Fruit fly (Drosophila melanogaster) whole organism, embryonic: ENCODE results near the gene CG15014.

ENCODE experiments used
- BtbVII ChIP-seq: fragments of 200-800 bp; sonication (Bioruptor generic); optimal IDR thresholded peaks from 3 replicates; lab custom pipeline; 2017; ENCODE audit warnings: missing biosample characterization, mild to moderate bottlenecking, missing genetic modification characterization
- CG10654 ChIP-seq: fragments of 200-800 bp; sonication (Bioruptor generic); optimal IDR thresholded peaks from 2 replicates; lab custom pipeline; 2016; ENCODE audit warnings: missing biosample characterization, missing genetic modification characterization
- CG12391 ChIP-seq: fragments of 200-800 bp; sonication (Bioruptor generic); optimal IDR thresholded peaks from 3 replicates; lab custom pipeline; 2018; ENCODE audit warnings: missing biosample characterization, mild to moderate bottlenecking, missing genetic modification characterization, moderate library complexity
- CG12942 ChIP-seq: fragments of 200-800 bp; sonication (Bioruptor generic); optimal IDR thresholded peaks from 3 replicates; lab custom pipeline; 2016; ENCODE audit warnings: missing biosample characterization, missing genetic modification characterization
- CG13424 ChIP-seq: fragments of 200-800 bp; sonication (Bioruptor generic); optimal IDR thresholded peaks from 2 replicates; lab custom pipeline; 2019; ENCODE audit warnings: missing biosample characterization, mild to moderate bottlenecking, missing genetic modification characterization, moderate library complexity
- CG14441 ChIP-seq: fragments of 200-800 bp; sonication (Bioruptor generic); IDR thresholded peaks from 2 replicates; pipeline ENCODE4 v1.3.6; 2022; ENCODE audit warnings: missing biosample characterization, missing genetic modification characterization
- CG14965 ChIP-seq: fragments of 200-800 bp; sonication (Bioruptor generic); optimal IDR thresholded peaks from 2 replicates; lab custom pipeline; 2016; ENCODE audit warnings: missing biosample characterization, missing genetic modification characterization, borderline replicate concordance
- CG1603 ChIP-seq: fragments of 200-800 bp; sonication (Bioruptor generic); optimal IDR thresholded peaks from 2 replicates; lab custom pipeline; 2019; ENCODE audit warnings: missing biosample characterization, mild to moderate bottlenecking, missing genetic modification characterization, moderate library complexity
- CG17328 ChIP-seq: fragments of 200-800 bp; sonication (Bioruptor generic); IDR thresholded peaks from 2 replicates; pipeline ENCODE4 v1.3.6; 2022; ENCODE audit warnings: missing biosample characterization, missing genetic modification characterization
- CG2678 ChIP-seq: fragments of 200-800 bp; sonication (Bioruptor generic); optimal IDR thresholded peaks from 3 replicates; lab custom pipeline; 2019; ENCODE audit warnings: missing biosample characterization, mild to moderate bottlenecking, missing genetic modification characterization, moderate library complexity
- CG2712 ChIP-seq: fragments of 200-800 bp; optimal IDR thresholded peaks from 3 replicates; lab custom pipeline; 2019; ENCODE audit warnings: missing biosample characterization, mild to moderate bottlenecking, missing genetic modification characterization, moderate library complexity
- CG34224 ChIP-seq: fragments of 200-800 bp; sonication (Bioruptor generic); IDR thresholded peaks from 3 replicates; pipeline ENCODE4 v1.3.6; 2022; ENCODE audit warnings: missing biosample characterization, missing genetic modification characterization; ENCODE audit not compliant: partially characterized antibody
- CG4820 ChIP-seq: fragments of 200-800 bp; sonication (Bioruptor generic); optimal IDR thresholded peaks from 3 replicates; lab custom pipeline; 2016; ENCODE audit warnings: missing biosample characterization, missing genetic modification characterization
- CG7271 ChIP-seq: fragments of 200-800 bp; sonication (Bioruptor generic); optimal IDR thresholded peaks from 2 replicates; lab custom pipeline; 2018; ENCODE audit warnings: missing biosample characterization, mild to moderate bottlenecking, missing genetic modification characterization, moderate library complexity
- CG7786 ChIP-seq: fragments of 200-800 bp; sonication (Bioruptor generic); optimal IDR thresholded peaks from 2 replicates; lab custom pipeline; 2016; ENCODE audit warnings: missing biosample characterization, missing genetic modification characterization
- CG9215 ChIP-seq: fragments of 200-800 bp; sonication (Bioruptor generic); IDR thresholded peaks from 2 replicates; pipeline ENCODE4 v1.3.6; 2022; ENCODE audit warnings: missing biosample characterization, missing genetic modification characterization
- CG9609 ChIP-seq: fragments of 200-800 bp; sonication (Bioruptor generic); optimal IDR thresholded peaks from 3 replicates; lab custom pipeline; 2016; ENCODE audit warnings: missing biosample characterization, missing genetic modification characterization
- CkIIα-i1 ChIP-seq: fragments of 200-800 bp; sonication (Bioruptor generic); IDR thresholded peaks from 2 replicates; pipeline ENCODE4 v1.3.6; 2022; ENCODE audit warnings: missing biosample characterization, missing genetic modification characterization
- Drgx ChIP-seq: fragments of 200-800 bp; sonication (Bioruptor generic); IDR thresholded peaks from 2 replicates; pipeline ENCODE4 v1.3.6; 2022; ENCODE audit warnings: missing biosample characterization, missing genetic modification characterization
- Fer1 ChIP-seq: fragments of 200-800 bp; sonication (Bioruptor generic); optimal IDR thresholded peaks from 2 replicates; lab custom pipeline; 2017; ENCODE audit warnings: missing biosample characterization, mild to moderate bottlenecking, missing genetic modification characterization
- HLH3B ChIP-seq: fragments of 200-800 bp; sonication (Bioruptor generic); IDR thresholded peaks from 2 replicates; pipeline ENCODE4 v1.3.6; 2022; ENCODE audit warnings: missing biosample characterization, missing genetic modification characterization
- Hand ChIP-seq: fragments of 200-800 bp; sonication (Bioruptor generic); optimal IDR thresholded peaks from 2 replicates; lab custom pipeline; 2017; ENCODE audit warnings: mild to moderate bottlenecking, missing biosample characterization, missing genetic modification reagents, missing genetic modification characterization
- NC2α ChIP-seq: fragments of 200-800 bp; sonication (Bioruptor generic); optimal IDR thresholded peaks from 2 replicates; lab custom pipeline; 2016; ENCODE audit warnings: missing biosample characterization, missing genetic modification characterization
- NC2β ChIP-seq: fragments of 200-800 bp; sonication (Bioruptor generic); optimal IDR thresholded peaks from 2 replicates; lab custom pipeline; 2016; ENCODE audit warnings: missing biosample characterization, missing genetic modification characterization
- Nf-YB ChIP-seq: fragments of 200-800 bp; sonication (Bioruptor generic); optimal IDR thresholded peaks from 3 replicates; lab custom pipeline; 2019; ENCODE audit warnings: missing biosample characterization, mild to moderate bottlenecking, missing genetic modification characterization, moderate library complexity
- Oaz ChIP-seq: fragments of 200-800 bp; sonication (Bioruptor generic); IDR thresholded peaks from 2 replicates; pipeline ENCODE4 v1.3.6; 2022; ENCODE audit warnings: missing biosample characterization, missing genetic modification characterization
- Six4 ChIP-seq: fragments of 200-800 bp; sonication (Bioruptor generic); optimal IDR thresholded peaks from 2 replicates; lab custom pipeline; 2016; ENCODE audit warnings: missing biosample characterization, missing genetic modification characterization
- Sox102F ChIP-seq: fragments of 200-800 bp; sonication (Bioruptor generic); optimal IDR thresholded peaks from 2 replicates; lab custom pipeline; 2018; ENCODE audit warnings: missing biosample characterization, mild to moderate bottlenecking, missing genetic modification characterization, moderate library complexity
- Spps ChIP-seq: fragments of 200-800 bp; sonication (Bioruptor generic); optimal IDR thresholded peaks from 2 replicates; lab custom pipeline; 2018; ENCODE audit warnings: missing biosample characterization, mild to moderate bottlenecking, missing genetic modification characterization
- Ssrp ChIP-seq: fragments of 200-800 bp; sonication (Bioruptor generic); optimal IDR thresholded peaks from 2 replicates; lab custom pipeline; 2018; ENCODE audit warnings: missing biosample characterization, mild to moderate bottlenecking, missing genetic modification characterization, moderate library complexity
- Stat92E ChIP-seq, 3 experiments: fragments of >200 bp in 2 of 3; fragments of 200-800 bp in 1 of 3; sonication (Bioruptor generic) in 1 of 3; optimal IDR thresholded peaks; 2 replicates each; lab custom pipeline; 2017 to 2019; ENCODE audit warnings: missing biosample characterization in 3 of 3, missing genetic modification characterization in 3 of 3, mild to moderate bottlenecking in 1 of 3, moderate library complexity in 1 of 3
- abd-A ChIP-seq: fragments of 200-800 bp; sonication (Bioruptor generic); optimal IDR thresholded peaks from 3 replicates; lab custom pipeline; 2019; ENCODE audit warnings: missing biosample characterization, mild to moderate bottlenecking, missing genetic modification characterization, moderate library complexity
- ara ChIP-seq: fragments of 200-800 bp; sonication (Bioruptor generic); IDR thresholded peaks from 2 replicates; pipeline ENCODE4 v1.3.6; 2022; ENCODE audit warnings: missing biosample characterization, missing genetic modification characterization
- br ChIP-seq: fragments of >200 bp; optimal IDR thresholded peaks from 2 replicates; lab custom pipeline; 2017
- chinmo ChIP-seq: fragments of 200-800 bp; sonication (Bioruptor generic); IDR thresholded peaks from 4 replicates; pipeline ENCODE4 v1.3.6; 2022; ENCODE audit warnings: missing biosample characterization, missing genetic modification characterization; ENCODE audit not compliant: partially characterized antibody
- ci ChIP-seq: fragments of 200-800 bp; sonication (Bioruptor generic); IDR thresholded peaks from 3 replicates; pipeline ENCODE4 v1.3.6; 2022; ENCODE audit warnings: missing biosample characterization, missing genetic modification characterization
- dpn ChIP-seq, 2 experiments: fragments of 200-800 bp; sonication (Bioruptor generic); optimal IDR thresholded peaks; 3 replicates each; lab custom pipeline; 2016; ENCODE audit warnings: missing biosample characterization in 2 of 2, missing genetic modification characterization in 2 of 2
- dysf ChIP-seq: fragments of 200-800 bp; sonication (Bioruptor generic); IDR thresholded peaks from 3 replicates; pipeline ENCODE4 v1.3.6; 2022; ENCODE audit warnings: missing biosample characterization, missing genetic modification characterization
- eyg ChIP-seq: fragments of 200-800 bp; sonication (Bioruptor generic); optimal IDR thresholded peaks from 3 replicates; lab custom pipeline; 2016; ENCODE audit warnings: missing biosample characterization, missing genetic modification characterization
- gro ChIP-seq: fragments of 200-800 bp; sonication (Bioruptor generic); optimal IDR thresholded peaks from 2 replicates; lab custom pipeline; 2016; ENCODE audit warnings: missing biosample characterization, missing genetic modification characterization
- ind ChIP-seq: fragments of 200-800 bp; sonication (Bioruptor generic); optimal IDR thresholded peaks from 3 replicates; lab custom pipeline; 2016; ENCODE audit warnings: missing biosample characterization, missing genetic modification characterization
- lbe ChIP-seq: fragments of 200-800 bp; sonication (Bioruptor generic); optimal IDR thresholded peaks from 2 replicates; lab custom pipeline; 2016; ENCODE audit warnings: missing biosample characterization, mild to moderate bottlenecking, missing genetic modification characterization
- mld ChIP-seq: fragments of 200-800 bp; sonication (Bioruptor generic); IDR thresholded peaks from 3 replicates; pipeline ENCODE4 v1.3.6; 2022; ENCODE audit warnings: missing biosample characterization, missing genetic modification characterization; ENCODE audit not compliant: partially characterized antibody
- odd ChIP-seq: fragments of 200-800 bp; sonication (Bioruptor generic); optimal IDR thresholded peaks from 2 replicates; lab custom pipeline; 2017; ENCODE audit warnings: missing biosample characterization, mild to moderate bottlenecking, missing genetic modification characterization
- prd ChIP-seq, 3 experiments: fragments of >200 bp in 2 of 3; fragments of 200-800 bp in 1 of 3; sonication (Bioruptor generic) in 1 of 3; optimal IDR thresholded peaks in 2 of 3; IDR thresholded peaks in 1 of 3; 2 replicates in 2 of 3; 3 replicates in 1 of 3; pipeline versions ENCODE4 v1.3.6 to Lab custom; 2017 to 2022; ENCODE audit warnings: missing biosample characterization in 1 of 3, missing genetic modification characterization in 1 of 3
- repo ChIP-seq: fragments of 200-800 bp; sonication (Bioruptor generic); optimal IDR thresholded peaks from 2 replicates; lab custom pipeline; 2016; ENCODE audit warnings: missing biosample characterization, missing genetic modification characterization
- run ChIP-seq: fragments of 200-800 bp; sonication (Bioruptor generic); optimal IDR thresholded peaks from 3 replicates; lab custom pipeline; 2018; ENCODE audit warnings: missing biosample characterization, mild to moderate bottlenecking, missing genetic modification characterization
- salm ChIP-seq: fragments of 200-800 bp; sonication (Bioruptor generic); optimal IDR thresholded peaks from 2 replicates; lab custom pipeline; 2018; ENCODE audit warnings: missing biosample characterization, mild to moderate bottlenecking, missing genetic modification characterization
- slbo ChIP-seq: fragments of 200-800 bp; sonication (Bioruptor generic); IDR thresholded peaks from 2 replicates; pipeline ENCODE4 v1.3.6; 2022; ENCODE audit warnings: missing biosample characterization, missing genetic modification characterization
- tap ChIP-seq: fragments of 200-800 bp; optimal IDR thresholded peaks from 3 replicates; lab custom pipeline; 2019; ENCODE audit warnings: missing biosample characterization, mild to moderate bottlenecking, missing genetic modification characterization, moderate library complexity
- unc-4 ChIP-seq: fragments of 200-800 bp; sonication (Bioruptor generic); IDR thresholded peaks from 2 replicates; pipeline ENCODE4 v1.3.6; 2022; ENCODE audit warnings: missing biosample characterization, missing genetic modification characterization; ENCODE audit not compliant: partially characterized antibody

CG15014 gene

dm6 chr3L:4313299-4313698 lies 8.8 kb downstream of the CG15014 start, which contains the start of gene Claspin (continued):
- TF ChIP-seq repo (GFP tag; lab: Kevin White, UChicago) = no peak
- no peak for TF ChIP-seq CkIIα-i1
- peak; percentile 30; the same call in 1 of the 3 replicates for TF ChIP-seq dysf (GFP tag; lab: Robert Waterston, UW)
- TF ChIP-seq CG14441 = no peak
- TF ChIP-seq CG4820 (GFP tag; lab: Kevin White, UChicago) = no peak
- TF ChIP-seq slbo = peak; percentile 72
- no peak for TF ChIP-seq br (lab: Kevin White, UChicago)
- TF ChIP-seq ara (GFP tag; lab: Robert Waterston, UW) = no peak
- no peak for TF ChIP-seq chinmo (GFP tag; lab: Robert Waterston, UW)
- TF ChIP-seq NC2β (GFP tag; lab: Kevin White, UChicago) = no peak
- no peak for TF ChIP-seq Oaz (GFP tag; lab: Robert Waterston, UW)
- TF ChIP-seq NC2α (GFP tag; lab: Kevin White, UChicago) = no peak
- TF ChIP-seq ci (GFP tag; lab: Robert Waterston, UW) = peak; percentile 14; the same call in 1 of the 3 replicates
- no peak for TF ChIP-seq CG9215 (GFP tag; lab: Robert Waterston, UW)
- peak; percentile 47; the same call in 1 of the 3 replicates for TF ChIP-seq CG34224
- no peak for TF ChIP-seq salm (tag; lab: Kevin White, UChicago)
- TF ChIP-seq CG17328 = no peak
- no peak for TF ChIP-seq tap (tag; lab: Kevin White, UChicago)
- peak in 1 of 3 experiments; percentile 6 for TF ChIP-seq Stat92E (GFP tag; optimal IDR thresholded peaks at IDR 0.05; lab: Kevin White, UChicago)
- peak; percentile 62 for TF ChIP-seq CG7786 (GFP tag; lab: Kevin White, UChicago)
- peak; percentile 40 for TF ChIP-seq CG12391
- peak; percentile 23 for TF ChIP-seq CG9609 (GFP tag; lab: Kevin White, UChicago)
- TF ChIP-seq eyg (GFP tag; lab: Kevin White, UChicago) = no peak
- peak; percentile 15 for TF ChIP-seq Ssrp (tag; lab: Kevin White, UChicago)
- TF ChIP-seq HLH3B (GFP tag; lab: Robert Waterston, UW) = no peak
- peak; percentile 22 for TF ChIP-seq ind
- TF ChIP-seq Sox102F = no peak
- peak; percentile 60 to 65 for TF ChIP-seq dpn (GFP tag; optimal IDR thresholded peaks at IDR 0.05; lab: Kevin White, UChicago)
- no peak for TF ChIP-seq Drgx
- TF ChIP-seq run = no peak
- TF ChIP-seq unc-4 = no peak
- no peak for TF ChIP-seq Six4 (GFP tag; lab: Kevin White, UChicago)
- no peak for TF ChIP-seq Spps (tag; lab: Kevin White, UChicago)
- no peak for TF ChIP-seq odd (GFP tag; lab: Kevin White, UChicago)
- no peak for TF ChIP-seq mld
- TF ChIP-seq Nf-YB (GFP tag; lab: Kevin White, UChicago) = no peak
- no peak for TF ChIP-seq lbe (GFP tag; lab: Kevin White, UChicago)
- TF ChIP-seq Fer1 (GFP tag; lab: Kevin White, UChicago) = peak; percentile 33
- peak; percentile 25 for TF ChIP-seq CG13424 (tag; lab: Kevin White, UChicago)
- no peak for TF ChIP-seq Hand
- TF ChIP-seq CG2712 (tag; lab: Kevin White, UChicago) = peak; percentile 45
- TF ChIP-seq CG14965 (GFP tag; lab: Kevin White, UChicago) = no peak
- TF ChIP-seq gro (GFP tag; lab: Kevin White, UChicago) = peak; percentile 40
- no peak for TF ChIP-seq CG7271
- no peak for TF ChIP-seq CG10654 (GFP tag; lab: Kevin White, UChicago)
- TF ChIP-seq CG12942 = peak; percentile 58
- TF ChIP-seq CG1603 (tag; lab: Kevin White, UChicago) = peak; percentile 73
- no peak for TF ChIP-seq BtbVII (GFP tag; lab: Kevin White, UChicago)
- no peak for TF ChIP-seq CG2678
- TF ChIP-seq abd-A (tag; lab: Kevin White, UChicago) = no peak
- TF ChIP-seq prd (optimal IDR thresholded peaks at IDR 0.05; lab: Kevin White, UChicago) = no peak
- no peak for TF ChIP-seq prd (GFP tag; IDR thresholded peaks at IDR 0.05; lab: Robert Waterston, UW)
